Fruit fly (Drosophila melanogaster) whole organism, embryonic: ENCODE data around the gene LysB.

Source experiments
- B-H2 ChIP-seq: fragments of 200-800 bp; sonication (Bioruptor generic); optimal IDR thresholded peaks from 2 replicates; lab custom pipeline; 2018; ENCODE audit warnings: missing biosample characterization, mild to moderate bottlenecking, missing genetic modification characterization
- Bteb2 ChIP-seq: fragments of 200-800 bp; sonication (Bioruptor generic); optimal IDR thresholded peaks from 2 replicates; lab custom pipeline; 2016; ENCODE audit warnings: missing biosample characterization, missing genetic modification characterization
- CG10431 ChIP-seq: fragments of 200-800 bp; sonication (Bioruptor generic); optimal IDR thresholded peaks from 3 replicates; lab custom pipeline; 2018; ENCODE audit warnings: missing biosample characterization, mild to moderate bottlenecking, missing genetic modification characterization
- CG11247 ChIP-seq: fragments of 200-800 bp; sonication (Bioruptor generic); IDR thresholded peaks from 2 replicates; pipeline ENCODE4 v1.3.6; 2022; ENCODE audit warnings: missing biosample characterization, missing genetic modification characterization
- CG11723 ChIP-seq: fragments of 200-800 bp; sonication (Bioruptor generic); optimal IDR thresholded peaks from 2 replicates; lab custom pipeline; 2017; ENCODE audit warnings: missing biosample characterization, mild to moderate bottlenecking, missing genetic modification characterization
- CG13775 ChIP-seq: fragments of 200-800 bp; sonication (Bioruptor generic); optimal IDR thresholded peaks from 3 replicates; lab custom pipeline; 2017; ENCODE audit warnings: missing biosample characterization, mild to moderate bottlenecking, missing genetic modification characterization
- CG14014 ChIP-seq: fragments of 200-800 bp; sonication (Bioruptor generic); IDR thresholded peaks from 2 replicates; pipeline ENCODE4 v1.3.6; 2022; ENCODE audit warnings: missing biosample characterization, missing genetic modification characterization
- CG14710 ChIP-seq: fragments of 200-800 bp; sonication (Bioruptor generic); optimal IDR thresholded peaks from 3 replicates; lab custom pipeline; 2019; ENCODE audit warnings: missing biosample characterization, mild to moderate bottlenecking, missing genetic modification characterization, moderate library complexity
- CG1529 ChIP-seq: fragments of 200-800 bp; sonication (Bioruptor generic); optimal IDR thresholded peaks from 3 replicates; lab custom pipeline; 2018; ENCODE audit warnings: missing biosample characterization, missing genetic modification characterization
- CG15514 ChIP-seq: fragments of 200-800 bp; sonication (Bioruptor generic); optimal IDR thresholded peaks from 3 replicates; lab custom pipeline; 2017; ENCODE audit warnings: missing biosample characterization, missing genetic modification characterization, mild to moderate bottlenecking, moderate library complexity, missing genetic modification reagents
- CG17912 ChIP-seq: fragments of 200-800 bp; sonication (Bioruptor generic); optimal IDR thresholded peaks from 2 replicates; lab custom pipeline; 2018; ENCODE audit warnings: missing biosample characterization, mild to moderate bottlenecking, missing genetic modification characterization
- CG18619 ChIP-seq: fragments of 200-800 bp; sonication (Bioruptor generic); optimal IDR thresholded peaks from 3 replicates; lab custom pipeline; 2017; ENCODE audit warnings: missing biosample characterization, mild to moderate bottlenecking, missing genetic modification characterization
- CG30020 ChIP-seq: fragments of 200-800 bp; optimal IDR thresholded peaks from 2 replicates; lab custom pipeline; 2019; ENCODE audit warnings: missing biosample characterization, mild to moderate bottlenecking, missing genetic modification characterization, moderate library complexity
- CG31365 ChIP-seq: fragments of 200-800 bp; sonication (Bioruptor generic); optimal IDR thresholded peaks from 2 replicates; lab custom pipeline; 2018; ENCODE audit warnings: missing biosample characterization, mild to moderate bottlenecking, missing genetic modification characterization
- CG32532 ChIP-seq: fragments of 200-800 bp; sonication (Bioruptor generic); IDR thresholded peaks from 2 replicates; pipeline ENCODE4 v1.3.6; 2022; ENCODE audit warnings: missing biosample characterization, missing genetic modification characterization
- CG32767 ChIP-seq: fragments of 200-800 bp; sonication (Bioruptor generic); IDR thresholded peaks from 2 replicates; pipeline ENCODE4 v1.3.6; 2022; ENCODE audit warnings: missing biosample characterization, missing genetic modification characterization
- CG33213 ChIP-seq: fragments of 200-800 bp; sonication (Bioruptor generic); optimal IDR thresholded peaks from 3 replicates; lab custom pipeline; 2016; ENCODE audit warnings: missing biosample characterization, missing genetic modification characterization
- CG4404 ChIP-seq: fragments of 200-800 bp; sonication (Bioruptor generic); IDR thresholded peaks from 2 replicates; pipeline ENCODE4 v1.3.6; 2022; ENCODE audit warnings: missing biosample characterization, missing genetic modification characterization
- CG5245 ChIP-seq: fragments of 200-800 bp; sonication (Bioruptor generic); optimal IDR thresholded peaks from 3 replicates; lab custom pipeline; 2016; ENCODE audit warnings: missing biosample characterization, missing genetic modification characterization
- CG6175 ChIP-seq: fragments of 200-800 bp; sonication (Bioruptor generic); IDR thresholded peaks from 3 replicates; pipeline ENCODE4 v1.3.6; 2022; ENCODE audit warnings: missing biosample characterization, missing genetic modification characterization
- CG6683 ChIP-seq: fragments of 200-800 bp; sonication (Bioruptor generic); optimal IDR thresholded peaks from 2 replicates; lab custom pipeline; 2017; ENCODE audit warnings: missing biosample characterization, mild to moderate bottlenecking, missing genetic modification characterization, missing genetic modification reagents
- CG8765 ChIP-seq: fragments of 200-800 bp; sonication (Bioruptor generic); IDR thresholded peaks from 2 replicates; pipeline ENCODE4 v1.3.6; 2022; ENCODE audit warnings: missing biosample characterization, missing genetic modification characterization
- CG9215 ChIP-seq: fragments of 200-800 bp; sonication (Bioruptor generic); IDR thresholded peaks from 2 replicates; pipeline ENCODE4 v1.3.6; 2022; ENCODE audit warnings: missing biosample characterization, missing genetic modification characterization
- CG9727 ChIP-seq: fragments of 200-800 bp; sonication (Bioruptor generic); optimal IDR thresholded peaks from 3 replicates; lab custom pipeline; 2017; ENCODE audit warnings: missing biosample characterization, mild to moderate bottlenecking, missing genetic modification characterization
- Chrac-16 ChIP-seq: fragments of 200-800 bp; sonication (Bioruptor generic); optimal IDR thresholded peaks from 3 replicates; lab custom pipeline; 2016; ENCODE audit warnings: missing biosample characterization, missing genetic modification characterization
- Dref ChIP-seq: fragments of 200-800 bp; sonication (Bioruptor generic); IDR thresholded peaks from 2 replicates; pipeline ENCODE4 v1.3.6; 2022; ENCODE audit warnings: missing biosample characterization, missing genetic modification characterization
- E2f2 ChIP-seq: fragments of 200-800 bp; sonication (Bioruptor generic); IDR thresholded peaks from 2 replicates; pipeline ENCODE4 v1.3.6; 2022; ENCODE audit warnings: missing biosample characterization, missing genetic modification characterization
- Eip74EF ChIP-seq, 2 experiments: fragments of 200-800 bp in 1 of 2; fragments of >200 bp in 1 of 2; sonication (Bioruptor generic) in 1 of 2; optimal IDR thresholded peaks; 2 replicates each; lab custom pipeline; 2017 to 2019; ENCODE audit warnings: missing biosample characterization in 2 of 2, missing genetic modification characterization in 2 of 2, mild to moderate bottlenecking in 1 of 2, moderate library complexity in 1 of 2
- Ets65A ChIP-seq: fragments of 200-800 bp; sonication (Bioruptor generic); peaks from one replicate; lab custom pipeline; 2016; ENCODE audit warnings: missing biosample characterization, missing genetic modification characterization
- MBD-R2 ChIP-seq: fragments of 200-800 bp; sonication (Bioruptor generic); IDR thresholded peaks from 2 replicates; pipeline ENCODE4 v1.3.6; 2022; ENCODE audit warnings: missing biosample characterization, missing genetic modification characterization
- Nf-YC ChIP-seq: fragments of 200-800 bp; optimal IDR thresholded peaks from 3 replicates; lab custom pipeline; 2019; ENCODE audit warnings: missing biosample characterization, mild to moderate bottlenecking, missing genetic modification characterization, moderate library complexity
- Sry-β ChIP-seq: fragments of 200-800 bp; sonication (Bioruptor generic); optimal IDR thresholded peaks from 2 replicates; lab custom pipeline; 2018; ENCODE audit warnings: missing biosample characterization, mild to moderate bottlenecking, missing genetic modification characterization, moderate library complexity
- Xbp1 ChIP-seq: fragments of 200-800 bp; sonication (Bioruptor generic); optimal IDR thresholded peaks from 3 replicates; lab custom pipeline; 2016; ENCODE audit warnings: missing biosample characterization, mild to moderate bottlenecking, missing genetic modification characterization
- YL-1 ChIP-seq: fragments of 200-800 bp; sonication (Bioruptor generic); optimal IDR thresholded peaks from 3 replicates; lab custom pipeline; 2017; ENCODE audit warnings: missing biosample characterization, mild to moderate bottlenecking, missing genetic modification characterization
- amos ChIP-seq: fragments of 200-800 bp; sonication (Bioruptor generic); IDR thresholded peaks from 2 replicates; pipeline ENCODE4 v1.3.6; 2022; ENCODE audit warnings: missing biosample characterization, missing genetic modification characterization; ENCODE audit not compliant: partially characterized antibody
- chif ChIP-seq, 2 experiments: fragments of 200-800 bp; sonication (Bioruptor generic); optimal IDR thresholded peaks; 3 replicates each; lab custom pipeline; 2016; ENCODE audit warnings: missing biosample characterization in 2 of 2, missing genetic modification characterization in 2 of 2
- danr ChIP-seq: fragments of 200-800 bp; sonication (Bioruptor generic); IDR thresholded peaks from 2 replicates; pipeline ENCODE4 v1.3.6; 2022; ENCODE audit warnings: missing biosample characterization, missing genetic modification characterization
- dimm ChIP-seq: fragments of 200-800 bp; sonication (Bioruptor generic); IDR thresholded peaks from 2 replicates; pipeline ENCODE4 v1.3.6; 2022; ENCODE audit warnings: missing biosample characterization, missing genetic modification characterization
- gsb-n ChIP-seq: fragments of 200-800 bp; sonication (Bioruptor generic); optimal IDR thresholded peaks from 3 replicates; lab custom pipeline; 2018; ENCODE audit warnings: missing biosample characterization, mild to moderate bottlenecking, missing genetic modification characterization
- hkb ChIP-seq, 2 experiments: fragments of 200-800 bp in 1 of 2; fragments of >200 bp in 1 of 2; sonication (Bioruptor generic) in 1 of 2; IDR thresholded peaks in 1 of 2; optimal IDR thresholded peaks in 1 of 2; 2 replicates each; pipeline versions ENCODE4 v1.3.6 to Lab custom; 2017 to 2022; ENCODE audit warnings: missing biosample characterization in 1 of 2, missing genetic modification characterization in 1 of 2
- lbe ChIP-seq: fragments of 200-800 bp; sonication (Bioruptor generic); optimal IDR thresholded peaks from 2 replicates; lab custom pipeline; 2016; ENCODE audit warnings: missing biosample characterization, mild to moderate bottlenecking, missing genetic modification characterization
- luna ChIP-seq: fragments of 200-800 bp; sonication (Bioruptor generic); optimal IDR thresholded peaks from 2 replicates; lab custom pipeline; 2016; ENCODE audit warnings: missing biosample characterization, missing genetic modification characterization
- maf-S ChIP-seq: fragments of 200-800 bp; sonication (Bioruptor generic); optimal IDR thresholded peaks from 2 replicates; lab custom pipeline; 2016; ENCODE audit warnings: missing biosample characterization, missing genetic modification characterization
- pb ChIP-seq: fragments of 200-800 bp; sonication (Bioruptor generic); optimal IDR thresholded peaks from 3 replicates; lab custom pipeline; 2016; ENCODE audit warnings: missing biosample characterization, missing genetic modification characterization
- pfk ChIP-seq: fragments of 200-800 bp; sonication (Bioruptor generic); optimal IDR thresholded peaks from 2 replicates; lab custom pipeline; 2018; ENCODE audit warnings: missing biosample characterization, mild to moderate bottlenecking, missing genetic modification characterization, moderate library complexity
- prd ChIP-seq, 3 experiments: fragments of >200 bp in 2 of 3; fragments of 200-800 bp in 1 of 3; sonication (Bioruptor generic) in 1 of 3; optimal IDR thresholded peaks in 2 of 3; IDR thresholded peaks in 1 of 3; 2 replicates in 2 of 3; 3 replicates in 1 of 3; pipeline versions ENCODE4 v1.3.6 to Lab custom; 2017 to 2022; ENCODE audit warnings: missing biosample characterization in 1 of 3, missing genetic modification characterization in 1 of 3
- schlank ChIP-seq: fragments of 200-800 bp; sonication (Bioruptor generic); optimal IDR thresholded peaks from 2 replicates; lab custom pipeline; 2018; ENCODE audit warnings: missing biosample characterization, mild to moderate bottlenecking, missing genetic modification characterization
- sim ChIP-seq: fragments of 200-800 bp; sonication (Bioruptor generic); IDR thresholded peaks from 2 replicates; pipeline ENCODE4 v1.3.6; 2022; ENCODE audit warnings: missing biosample characterization, missing genetic modification characterization
- twi ChIP-seq: fragments of 200-800 bp; optimal IDR thresholded peaks from 2 replicates; lab custom pipeline; 2019; ENCODE audit warnings: missing biosample characterization, mild to moderate bottlenecking, missing genetic modification characterization, moderate library complexity
- tx ChIP-seq: fragments of 200-800 bp; sonication (Bioruptor generic); optimal IDR thresholded peaks from 2 replicates; lab custom pipeline; 2016; ENCODE audit warnings: missing biosample characterization, missing genetic modification characterization
- unpg ChIP-seq: fragments of 200-800 bp; sonication (Bioruptor generic); optimal IDR thresholded peaks from 3 replicates; lab custom pipeline; 2018; ENCODE audit warnings: missing biosample characterization, mild to moderate bottlenecking, missing genetic modification characterization, moderate library complexity

Gene LysB

DNA sequence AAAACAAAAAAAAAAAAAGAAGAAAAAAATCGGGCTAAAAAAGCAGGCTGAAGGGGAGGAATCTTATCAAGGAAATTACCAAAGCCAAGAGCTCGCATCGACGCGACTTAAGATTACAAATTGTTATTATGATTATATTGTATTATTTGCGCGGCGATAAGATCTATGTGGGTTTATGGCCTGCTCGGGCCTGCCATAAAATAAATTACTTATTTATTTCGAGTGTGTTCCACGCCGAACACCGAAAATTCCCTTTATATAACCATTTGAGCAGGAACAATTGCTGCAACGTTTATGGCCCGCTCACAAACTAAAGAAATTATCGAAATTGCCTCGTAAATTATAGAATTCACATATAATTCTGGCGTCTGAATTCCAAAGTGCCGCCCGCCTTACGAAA is 37.6 kb upstream of the LysB start (continued):
- TF ChIP-seq hkb (optimal IDR thresholded peaks at IDR 0.05; lab: Kevin White, UChicago) (no peak), hkb (GFP tag; IDR thresholded peaks at IDR 0.05; lab: Robert Waterston, UW) (no peak), unpg (GFP tag; lab: Kevin White, UChicago) (peak; percentile 51), CG8765 (GFP tag; lab: Robert Waterston, UW) (no peak), CG11723 (GFP tag; lab: Kevin White, UChicago) (no peak), Sry-β (GFP tag; lab: Kevin White, UChicago) (no peak), Chrac-16 (GFP tag; lab: Kevin White, UChicago) (no peak), maf-S (GFP tag; lab: Kevin White, UChicago) (no peak), CG30020 (no peak), MBD-R2 (no peak), CG33213 (GFP tag; lab: Kevin White, UChicago) (no peak), Ets65A (GFP tag; lab: Kevin White, UChicago) (no peak), Eip74EF (GFP tag; optimal IDR thresholded peaks at IDR 0.05; lab: Kevin White, UChicago) (no peak), tx (GFP tag; lab: Kevin White, UChicago) (no peak), B-H2 (no peak), CG15514 (GFP tag; lab: Kevin White, UChicago) (no peak), twi (no peak), CG6683 (GFP tag; lab: Kevin White, UChicago) (no peak), Dref (GFP tag; lab: Robert Waterston, UW) (no peak), CG32767 (GFP tag; lab: Robert Waterston, UW) (no peak), amos (no peak), prd (optimal IDR thresholded peaks at IDR 0.05; lab: Kevin White, UChicago) (no peak), prd (GFP tag; IDR thresholded peaks at IDR 0.05; lab: Robert Waterston, UW) (no peak), CG18619 (GFP tag; lab: Kevin White, UChicago) (no peak), YL-1 (GFP tag; lab: Kevin White, UChicago) (no peak), CG32532 (GFP tag; lab: Robert Waterston, UW) (no peak), luna (GFP tag; lab: Kevin White, UChicago) (no peak), CG1529 (GFP tag; lab: Kevin White, UChicago) (peak; percentile 26), CG10431 (GFP tag; lab: Kevin White, UChicago) (peak; percentile 20), CG31365 (tag; lab: Kevin White, UChicago) (no peak), pfk (GFP tag; lab: Kevin White, UChicago) (no peak), chif (GFP tag; optimal IDR thresholded peaks at IDR 0.05; lab: Kevin White, UChicago) (no peak), schlank (tag; lab: Kevin White, UChicago) (no peak), lbe (GFP tag; lab: Kevin White, UChicago) (no peak), Xbp1 (GFP tag; lab: Kevin White, UChicago) (no peak), CG6175 (GFP tag; lab: Robert Waterston, UW) (no peak), CG11247 (GFP tag; lab: Robert Waterston, UW) (no peak), Nf-YC (tag; lab: Kevin White, UChicago) (no peak), CG5245 (GFP tag; lab: Kevin White, UChicago) (no peak), E2f2 (GFP tag; lab: Robert Waterston, UW) (no peak), danr (GFP tag; lab: Robert Waterston, UW) (no peak), CG17912 (GFP tag; lab: Kevin White, UChicago) (no peak), gsb-n (tag; lab: Kevin White, UChicago) (no peak), Bteb2 (GFP tag; lab: Kevin White, UChicago) (no peak), CG9727 (GFP tag; lab: Kevin White, UChicago) (peak; percentile 24), CG14014 (GFP tag; lab: Robert Waterston, UW) (no peak), sim (GFP tag; lab: Robert Waterston, UW) (no peak), pb (GFP tag; lab: Kevin White, UChicago) (no peak), CG13775 (GFP tag; lab: Kevin White, UChicago) (no peak), CG4404 (GFP tag; lab: Robert Waterston, UW) (no peak), CG14710 (no peak), dimm (no peak), CG9215 (GFP tag; lab: Robert Waterston, UW) (no peak)
